Worm (Caenorhabditis elegans): ENCODE results near the gene srbc-56.

- TF ChIP-seq nhr-77 (tag; optimal IDR thresholded peaks at IDR 0.05), result no peak
- no peak for TF ChIP-seq ceh-9 (tag; optimal IDR thresholded peaks at IDR 0.05)
These were observed 33.4 kb downstream of the srbc-56 start, which contains the start of gene T26E4.10 for ce11 chrV:15798108-15798507.
